Worm (Caenorhabditis elegans) whole organism, L3 larva: ENCODE data around the gene ZK1067.3.
A peak's percentile ranks its signal among the peaks of the same experiment; 100 is the strongest.

Experiments
- ceh-9 ChIP-seq: sonication (generic microtip); optimal IDR thresholded peaks from 2 replicates; lab custom pipeline; 2018; ENCODE audit warnings: missing biosample characterization, missing genetic modification characterization
- daf-12 ChIP-seq: fragments of 150-350 bp; optimal IDR thresholded peaks from 2 replicates; lab custom pipeline; 2014; ENCODE audit warnings: missing biosample characterization, missing genetic modification reagents, missing genetic modification characterization
- elt-1 ChIP-seq: fragments of 150-350 bp; optimal IDR thresholded peaks from 2 replicates; lab custom pipeline; 2014; ENCODE audit warnings: missing biosample characterization, missing genetic modification characterization
- elt-2 ChIP-seq: sonication (generic microtip); optimal IDR thresholded peaks from 2 replicates; lab custom pipeline; 2016; ENCODE audit warnings: missing genetic modification reagents, mild to moderate bottlenecking, missing genetic modification characterization, missing compliant biosample characterization
- jun-1 ChIP-seq: fragments of 150-350 bp; optimal IDR thresholded peaks from 2 replicates; lab custom pipeline; 2014; ENCODE audit warnings: missing biosample characterization, missing genetic modification reagents, missing genetic modification characterization
- lin-39 ChIP-seq: fragments of 150-350 bp; optimal IDR thresholded peaks from 2 replicates; lab custom pipeline; 2018; ENCODE audit warnings: missing biosample characterization, missing genetic modification reagents, missing genetic modification characterization
- nhr-23 ChIP-seq: fragments of 150-350 bp; optimal IDR thresholded peaks from 2 replicates; lab custom pipeline; 2014; ENCODE audit warnings: missing biosample characterization, missing genetic modification reagents, missing genetic modification characterization
- skn-1 ChIP-seq: fragments of 150-350 bp; optimal IDR thresholded peaks from 2 replicates; lab custom pipeline; 2014; ENCODE audit warnings: missing biosample characterization, missing genetic modification characterization
- snpc-4 ChIP-seq: fragments of 150-350 bp; optimal IDR thresholded peaks from 2 replicates; lab custom pipeline; 2014; ENCODE audit warnings: missing biosample characterization, missing genetic modification characterization
- zag-1 ChIP-seq: fragments of 150-350 bp; optimal IDR thresholded peaks from 2 replicates; lab custom pipeline; 2014; ENCODE audit warnings: missing biosample characterization, missing genetic modification characterization

DNA sequence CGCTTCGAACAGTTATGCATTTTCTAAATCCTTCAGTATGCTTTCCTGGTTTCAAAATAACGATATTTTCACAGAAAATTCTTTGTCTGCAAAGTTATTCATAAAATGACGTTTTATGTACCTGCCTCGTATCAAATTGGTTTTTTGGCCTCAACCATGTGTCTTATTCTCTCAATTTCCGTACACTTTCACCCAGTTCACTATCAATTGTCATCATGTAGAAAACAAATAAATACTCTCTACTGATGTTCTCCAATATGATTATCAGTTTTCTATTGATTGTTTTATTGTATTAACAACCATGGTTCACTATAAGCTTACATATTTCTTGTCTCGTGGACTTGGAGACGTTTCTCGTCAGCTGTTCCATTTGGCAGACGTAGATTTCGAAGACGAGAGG, 8.2 kb downstream of the ZK1067.3 start, which contains the start of gene gst-13:
- TF ChIP-seq ceh-9 (tag; lab: Kevin White, UChicago) (no peak), lin-39 (tag; lab: Kevin White, UChicago) (no peak), jun-1 (tag; lab: Kevin White, UChicago) (no peak), skn-1 (tag; lab: Kevin White, UChicago) (peak; percentile 82), nhr-23 (tag; lab: Kevin White, UChicago) (no peak), elt-1 (tag; lab: Kevin White, UChicago) (no peak), elt-2 (tag; lab: Kevin White, UChicago) (peak; percentile 86), daf-12 (tag; lab: Kevin White, UChicago) (no peak), zag-1 (tag; lab: Kevin White, UChicago) (no peak), snpc-4 (tag; lab: Kevin White, UChicago) (no peak)
